Fruit fly (Drosophila melanogaster) whole organism, embryonic: ENCODE data around the gene Prp3.

Experiments used
- CG10274 ChIP-seq: fragments of 200-800 bp; sonication (Bioruptor generic); optimal IDR thresholded peaks from 3 replicates; lab custom pipeline; 2017; ENCODE audit warnings: missing biosample characterization, mild to moderate bottlenecking, missing genetic modification characterization
- CG10543 ChIP-seq: fragments of 200-800 bp; sonication (Bioruptor generic); optimal IDR thresholded peaks from 3 replicates; lab custom pipeline; 2017; ENCODE audit warnings: missing biosample characterization, mild to moderate bottlenecking, missing genetic modification characterization, moderate library complexity
- CG11560 ChIP-seq: fragments of 200-800 bp; sonication (Bioruptor generic); IDR thresholded peaks from 3 replicates; pipeline ENCODE4 v1.3.6; 2022; ENCODE audit warnings: missing biosample characterization, missing genetic modification characterization
- CG11695 ChIP-seq: fragments of 200-800 bp; sonication (Bioruptor generic); IDR thresholded peaks from 3 replicates; pipeline ENCODE4 v1.3.6; 2022; ENCODE audit warnings: missing biosample characterization, missing genetic modification characterization
- CG11696 ChIP-seq: fragments of 200-800 bp; sonication (Bioruptor generic); IDR thresholded peaks from 2 replicates; pipeline ENCODE4 v1.3.6; 2022; ENCODE audit warnings: missing biosample characterization, missing genetic modification characterization
- CG11723 ChIP-seq: fragments of 200-800 bp; sonication (Bioruptor generic); optimal IDR thresholded peaks from 2 replicates; lab custom pipeline; 2017; ENCODE audit warnings: missing biosample characterization, mild to moderate bottlenecking, missing genetic modification characterization
- CG12659 ChIP-seq: fragments of 200-800 bp; sonication (Bioruptor generic); optimal IDR thresholded peaks from 3 replicates; lab custom pipeline; 2017; ENCODE audit warnings: mild to moderate bottlenecking, missing biosample characterization, missing genetic modification reagents, missing genetic modification characterization
- CG12942 ChIP-seq: fragments of 200-800 bp; sonication (Bioruptor generic); optimal IDR thresholded peaks from 3 replicates; lab custom pipeline; 2016; ENCODE audit warnings: missing biosample characterization, missing genetic modification characterization
- CG15011 ChIP-seq: fragments of 200-800 bp; sonication (Bioruptor generic); optimal IDR thresholded peaks from 3 replicates; lab custom pipeline; 2018; ENCODE audit warnings: missing biosample characterization, mild to moderate bottlenecking, missing genetic modification characterization
- CG15269 ChIP-seq: fragments of 200-800 bp; sonication (Bioruptor generic); optimal IDR thresholded peaks from 2 replicates; lab custom pipeline; 2018; ENCODE audit warnings: missing biosample characterization, mild to moderate bottlenecking, missing genetic modification characterization, moderate library complexity
- CG4328 ChIP-seq: fragments of 200-800 bp; sonication (Bioruptor generic); optimal IDR thresholded peaks from 3 replicates; lab custom pipeline; 2017; ENCODE audit warnings: missing biosample characterization, missing genetic modification reagents, missing genetic modification characterization
- CG4360 ChIP-seq: fragments of 200-800 bp; sonication (Bioruptor generic); IDR thresholded peaks from 2 replicates; pipeline ENCODE4 v1.3.6; 2022; ENCODE audit warnings: missing biosample characterization, missing genetic modification characterization
- CG43689 ChIP-seq: fragments of 200-800 bp; sonication (Bioruptor generic); IDR thresholded peaks from 2 replicates; pipeline ENCODE4 v1.3.6; 2022; ENCODE audit warnings: missing biosample characterization, missing genetic modification characterization
- CG4820 ChIP-seq: fragments of 200-800 bp; sonication (Bioruptor generic); optimal IDR thresholded peaks from 3 replicates; lab custom pipeline; 2016; ENCODE audit warnings: missing biosample characterization, missing genetic modification characterization
- CG5180 ChIP-seq: fragments of 200-800 bp; sonication (Bioruptor generic); optimal IDR thresholded peaks from 3 replicates; lab custom pipeline; 2017; ENCODE audit warnings: missing biosample characterization, missing genetic modification characterization, mild to moderate bottlenecking, moderate library complexity, missing genetic modification reagents
- CG5953 ChIP-seq: fragments of 200-800 bp; sonication (Bioruptor generic); IDR thresholded peaks from 2 replicates; pipeline ENCODE4 v1.3.6; 2022; ENCODE audit warnings: missing biosample characterization, missing genetic modification characterization
- CG6175 ChIP-seq: fragments of 200-800 bp; sonication (Bioruptor generic); IDR thresholded peaks from 3 replicates; pipeline ENCODE4 v1.3.6; 2022; ENCODE audit warnings: missing biosample characterization, missing genetic modification characterization
- CG6254 ChIP-seq: fragments of 200-800 bp; sonication (Bioruptor generic); optimal IDR thresholded peaks from 3 replicates; lab custom pipeline; 2017; ENCODE audit warnings: mild to moderate bottlenecking, missing biosample characterization, missing genetic modification reagents, missing genetic modification characterization
- CG6689 ChIP-seq: fragments of 200-800 bp; sonication (Bioruptor generic); IDR thresholded peaks from 2 replicates; pipeline ENCODE4 v1.3.6; 2022; ENCODE audit warnings: missing biosample characterization, missing genetic modification characterization
- CG7928 ChIP-seq: fragments of 200-800 bp; sonication (Bioruptor generic); optimal IDR thresholded peaks from 2 replicates; lab custom pipeline; 2017; ENCODE audit warnings: missing biosample characterization, mild to moderate bottlenecking, missing genetic modification characterization
- CG8281 ChIP-seq: fragments of 200-800 bp; sonication (Bioruptor generic); optimal IDR thresholded peaks from 2 replicates; lab custom pipeline; 2018; ENCODE audit warnings: missing biosample characterization, mild to moderate bottlenecking, missing genetic modification characterization, moderate library complexity
- CG9437 ChIP-seq: fragments of 200-800 bp; sonication (Bioruptor generic); optimal IDR thresholded peaks from 2 replicates; lab custom pipeline; 2018; ENCODE audit warnings: missing biosample characterization, mild to moderate bottlenecking, missing genetic modification characterization
- CHES-1-like ChIP-seq: fragments of 200-800 bp; sonication (Bioruptor generic); optimal IDR thresholded peaks from 2 replicates; lab custom pipeline; 2016; ENCODE audit warnings: missing biosample characterization, missing genetic modification characterization
- Chrac-16 ChIP-seq: fragments of 200-800 bp; sonication (Bioruptor generic); optimal IDR thresholded peaks from 3 replicates; lab custom pipeline; 2016; ENCODE audit warnings: missing biosample characterization, missing genetic modification characterization
- Dll ChIP-seq: fragments of 200-800 bp; sonication (Bioruptor generic); IDR thresholded peaks from 4 replicates; pipeline ENCODE4 v1.3.6; 2022; ENCODE audit warnings: missing biosample characterization, missing genetic modification characterization; ENCODE audit not compliant: partially characterized antibody
- Med ChIP-seq: fragments of 200-800 bp; sonication (Bioruptor generic); peaks from one replicate; lab custom pipeline; 2016; ENCODE audit warnings: missing biosample characterization, missing genetic modification characterization, mild to moderate bottlenecking, inconsistent platforms, moderate library complexity
- Trl ChIP-seq, 3 experiments: fragments of >200 bp in 2 of 3; fragments of 200-800 bp in 1 of 3; sonication (Bioruptor generic) in 1 of 3; optimal IDR thresholded peaks; 2 replicates in 1 of 3; 3 replicates in 2 of 3; lab custom pipeline; 2016 to 2017; ENCODE audit warnings: missing biosample characterization in 1 of 3, missing genetic modification characterization in 1 of 3
- Xrp1 ChIP-seq: fragments of 200-800 bp; sonication (Bioruptor generic); IDR thresholded peaks from 2 replicates; pipeline ENCODE4 v1.3.6; 2022; ENCODE audit warnings: missing biosample characterization, missing genetic modification characterization
- abd-A ChIP-seq: fragments of 200-800 bp; sonication (Bioruptor generic); optimal IDR thresholded peaks from 3 replicates; lab custom pipeline; 2019; ENCODE audit warnings: missing biosample characterization, mild to moderate bottlenecking, missing genetic modification characterization, moderate library complexity
- bab2 ChIP-seq: fragments of 200-800 bp; sonication (Bioruptor generic); optimal IDR thresholded peaks from 2 replicates; lab custom pipeline; 2016; ENCODE audit warnings: missing biosample characterization, missing genetic modification characterization
- cg ChIP-seq: fragments of 200-800 bp; sonication (Bioruptor generic); optimal IDR thresholded peaks from 3 replicates; lab custom pipeline; 2019; ENCODE audit warnings: missing biosample characterization, mild to moderate bottlenecking, missing genetic modification characterization, moderate library complexity
- ci ChIP-seq: fragments of 200-800 bp; sonication (Bioruptor generic); IDR thresholded peaks from 3 replicates; pipeline ENCODE4 v1.3.6; 2022; ENCODE audit warnings: missing biosample characterization, missing genetic modification characterization
- corto ChIP-seq: fragments of 200-800 bp; sonication (Bioruptor generic); optimal IDR thresholded peaks from 2 replicates; lab custom pipeline; 2016; ENCODE audit warnings: missing biosample characterization, mild to moderate bottlenecking, missing genetic modification characterization, moderate library complexity
- dan ChIP-seq: fragments of 200-800 bp; sonication (Bioruptor generic); IDR thresholded peaks from 2 replicates; pipeline ENCODE4 v1.3.6; 2022; ENCODE audit warnings: missing biosample characterization, missing genetic modification characterization
- danr ChIP-seq: fragments of 200-800 bp; sonication (Bioruptor generic); IDR thresholded peaks from 2 replicates; pipeline ENCODE4 v1.3.6; 2022; ENCODE audit warnings: missing biosample characterization, missing genetic modification characterization
- dpn ChIP-seq, 2 experiments: fragments of 200-800 bp; sonication (Bioruptor generic); optimal IDR thresholded peaks; 3 replicates each; lab custom pipeline; 2016; ENCODE audit warnings: missing biosample characterization in 2 of 2, missing genetic modification characterization in 2 of 2
- lola ChIP-seq, 3 experiments: fragments of >200 bp in 2 of 3; fragments of 200-800 bp in 1 of 3; sonication (Bioruptor generic) in 1 of 3; optimal IDR thresholded peaks; 2 replicates each; lab custom pipeline; 2017 to 2019; ENCODE audit warnings: missing biosample characterization in 3 of 3, missing genetic modification characterization in 3 of 3, mild to moderate bottlenecking in 1 of 3, moderate library complexity in 1 of 3
- nerfin-1 ChIP-seq: fragments of 200-800 bp; sonication (Bioruptor generic); optimal IDR thresholded peaks from 3 replicates; lab custom pipeline; 2019; ENCODE audit warnings: missing biosample characterization, mild to moderate bottlenecking, missing genetic modification characterization, moderate library complexity
- ranshi ChIP-seq: fragments of 200-800 bp; sonication (Bioruptor generic); IDR thresholded peaks from 2 replicates; pipeline ENCODE4 v1.3.6; 2022; ENCODE audit warnings: missing biosample characterization, missing genetic modification characterization
- ro ChIP-seq: fragments of 200-800 bp; sonication (Bioruptor generic); IDR thresholded peaks from 2 replicates; pipeline ENCODE4 v1.3.6; 2022; ENCODE audit warnings: missing biosample characterization, missing genetic modification characterization
- schlank ChIP-seq: fragments of 200-800 bp; sonication (Bioruptor generic); optimal IDR thresholded peaks from 2 replicates; lab custom pipeline; 2018; ENCODE audit warnings: missing biosample characterization, mild to moderate bottlenecking, missing genetic modification characterization
- sd ChIP-seq: fragments of 200-800 bp; sonication (Bioruptor generic); optimal IDR thresholded peaks from 3 replicates; lab custom pipeline; 2018; ENCODE audit warnings: missing biosample characterization, mild to moderate bottlenecking, missing genetic modification characterization, moderate library complexity
- sens ChIP-seq: fragments of 200-800 bp; sonication (Bioruptor generic); peaks from one replicate; lab custom pipeline; 2016; ENCODE audit warnings: missing biosample characterization, missing genetic modification characterization
- sima ChIP-seq: fragments of 200-800 bp; sonication (Bioruptor generic); optimal IDR thresholded peaks from 2 replicates; lab custom pipeline; 2016; ENCODE audit warnings: missing biosample characterization, missing genetic modification characterization
- slp2 ChIP-seq: fragments of 200-800 bp; sonication (Bioruptor generic); optimal IDR thresholded peaks from 2 replicates; lab custom pipeline; 2016; ENCODE audit warnings: missing biosample characterization, missing genetic modification characterization
- sna ChIP-seq: fragments of 200-800 bp; sonication (Bioruptor generic); IDR thresholded peaks from 2 replicates; pipeline ENCODE4 v1.3.6; 2022; ENCODE audit warnings: missing biosample characterization, missing genetic modification characterization; ENCODE audit not compliant: partially characterized antibody
- stwl ChIP-seq: fragments of 200-800 bp; sonication (Bioruptor generic); optimal IDR thresholded peaks from 3 replicates; lab custom pipeline; 2018; ENCODE audit warnings: missing biosample characterization, mild to moderate bottlenecking, missing genetic modification characterization, moderate library complexity
- vvl ChIP-seq: fragments of 200-800 bp; sonication (Bioruptor generic); IDR thresholded peaks from 2 replicates; pipeline ENCODE4 v1.3.6; 2022; ENCODE audit warnings: missing biosample characterization, missing genetic modification characterization

The Prp3 gene

DNA sequence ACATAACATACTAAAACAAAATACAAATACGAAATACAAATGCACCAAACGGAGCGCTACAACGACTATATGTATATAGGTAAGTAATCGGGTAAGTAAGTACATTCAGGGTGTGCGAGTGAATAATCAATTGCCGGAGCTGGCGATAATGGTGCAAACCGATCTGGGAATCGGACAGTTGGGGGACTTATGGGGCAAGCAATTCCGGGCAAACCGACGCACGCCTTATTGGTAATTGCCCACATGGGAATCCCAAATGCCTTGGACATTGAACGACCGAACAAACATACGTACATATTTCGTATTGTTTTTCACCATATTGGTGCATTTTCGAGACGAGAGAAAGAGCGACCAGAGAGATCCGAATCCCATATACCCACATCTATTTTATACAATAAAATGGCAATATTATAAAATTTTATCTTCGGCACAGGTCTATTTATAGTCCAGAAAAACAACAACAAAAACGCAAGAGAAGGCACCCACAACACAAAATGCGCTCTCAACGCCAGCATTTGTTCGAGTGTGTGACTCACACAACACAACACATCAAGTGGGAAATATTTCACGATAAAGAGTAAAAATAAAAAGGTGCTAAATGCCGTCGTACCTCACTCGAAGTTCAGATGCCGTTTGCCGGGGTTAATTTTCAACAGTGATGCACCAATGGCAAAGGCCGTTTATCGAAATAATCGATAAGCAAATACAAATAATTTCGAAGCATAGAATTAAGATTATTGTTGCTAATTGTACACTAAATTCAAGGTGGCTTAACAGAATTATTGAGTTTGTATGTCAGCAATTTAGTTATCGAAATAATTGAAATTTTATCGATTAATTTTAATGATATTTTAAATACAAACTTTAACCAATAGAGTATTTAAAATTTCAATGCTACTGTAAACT lies 9.7 kb upstream of the Prp3 start (continued):
- peak; percentile 74 for TF ChIP-seq sens (GFP tag; lab: Kevin White, UChicago)
- TF ChIP-seq dan (GFP tag; lab: Robert Waterston, UW), result no peak
- no peak for TF ChIP-seq ro (GFP tag; lab: Robert Waterston, UW)
- TF ChIP-seq vvl (GFP tag; lab: Robert Waterston, UW), result no peak
- TF ChIP-seq CG15269 (tag; lab: Kevin White, UChicago), result no peak
- TF ChIP-seq Dll (GFP tag; lab: Robert Waterston, UW), result no peak
- TF ChIP-seq corto, result peak; percentile 7
- TF ChIP-seq CG4328, result no peak
- TF ChIP-seq bab2 (GFP tag; lab: Kevin White, UChicago), result no peak
- peak; percentile 72 for TF ChIP-seq sd
- peak; percentile 37 for TF ChIP-seq Med (GFP tag; lab: Kevin White, UChicago)
- peak; percentile 58; the same call in 1 of the 2 replicates for TF ChIP-seq CG4360 (GFP tag; lab: Robert Waterston, UW)
- TF ChIP-seq slp2 (GFP tag; lab: Kevin White, UChicago), result no peak
- peak; percentile 61 for TF ChIP-seq stwl (tag; lab: Kevin White, UChicago)
- TF ChIP-seq CG9437 (GFP tag; lab: Kevin White, UChicago), result peak; percentile 6
- TF ChIP-seq CG5180 (GFP tag; lab: Kevin White, UChicago), result no peak
- 0 out of 2 replicates have a peak, but pooled peaks have one; percentile 15 for TF ChIP-seq Xrp1 (GFP tag; lab: Robert Waterston, UW)
- TF ChIP-seq CG11723 (GFP tag; lab: Kevin White, UChicago), result no peak
- no peak for TF ChIP-seq CG5953 (GFP tag; lab: Robert Waterston, UW)
- peak; percentile 5 for TF ChIP-seq cg (GFP tag; lab: Kevin White, UChicago)
- no peak for TF ChIP-seq CG11560
- 0 out of 3 replicates have a peak, but pooled peaks have one; percentile 27 for TF ChIP-seq CG11695 (GFP tag; lab: Robert Waterston, UW)
- no peak for TF ChIP-seq CG10274
- peak; percentile 6 for TF ChIP-seq CG10543 (GFP tag; lab: Kevin White, UChicago)
- no peak for TF ChIP-seq abd-A (tag; lab: Kevin White, UChicago)
- no peak for TF ChIP-seq CG7928
- TF ChIP-seq Chrac-16 (GFP tag; lab: Kevin White, UChicago), result no peak
- TF ChIP-seq CG43689 (GFP tag; lab: Robert Waterston, UW), result no peak
- no peak for TF ChIP-seq schlank (tag; lab: Kevin White, UChicago)
- no peak for TF ChIP-seq sna (GFP tag; lab: Robert Waterston, UW)
- TF ChIP-seq CG12659 (GFP tag; lab: Kevin White, UChicago), result no peak
- no peak for TF ChIP-seq CG15011 (GFP tag; lab: Kevin White, UChicago)
- no peak for TF ChIP-seq lola (GFP tag; optimal IDR thresholded peaks at IDR 0.05; lab: Kevin White, UChicago)
- TF ChIP-seq CG6689 (GFP tag; lab: Robert Waterston, UW), result peak; percentile 22; the same call in 1 of the 2 replicates
- TF ChIP-seq danr (GFP tag; lab: Robert Waterston, UW), result no peak
- TF ChIP-seq CHES-1-like (GFP tag; lab: Kevin White, UChicago), result no peak
- no peak for TF ChIP-seq CG6254
- peak; percentile 4 to 22 for TF ChIP-seq Trl (optimal IDR thresholded peaks at IDR 0.05; lab: Kevin White, UChicago)
- no peak for TF ChIP-seq Trl (GFP tag; optimal IDR thresholded peaks at IDR 0.05; lab: Kevin White, UChicago)
- no peak for TF ChIP-seq CG8281
- no peak for TF ChIP-seq dpn (GFP tag; optimal IDR thresholded peaks at IDR 0.05; lab: Kevin White, UChicago)
- no peak for TF ChIP-seq CG6175
- TF ChIP-seq ci (GFP tag; lab: Robert Waterston, UW), result 0 out of 3 replicates have a peak, but pooled peaks have one; percentile 24
- no peak for TF ChIP-seq nerfin-1 (tag; lab: Kevin White, UChicago)
- no peak for TF ChIP-seq CG12942 (GFP tag; lab: Kevin White, UChicago)
- TF ChIP-seq ranshi (GFP tag; lab: Robert Waterston, UW), result no peak
- TF ChIP-seq CG11696 (GFP tag; lab: Robert Waterston, UW), result 0 out of 2 replicates have a peak, but pooled peaks have one; percentile 15
- TF ChIP-seq CG4820 (GFP tag; lab: Kevin White, UChicago), result no peak
- TF ChIP-seq sima (GFP tag; lab: Kevin White, UChicago), result no peak
